Worm (Caenorhabditis elegans) whole organism, L1 larva: ENCODE results near the gene T27A1.3.

Experiments used
- C04F5.9 ChIP-seq: sonication (generic microtip); optimal IDR thresholded peaks from 2 replicates; lab custom pipeline; 2016; ENCODE audit warnings: missing genetic modification characterization, missing compliant biosample characterization
- C16A3.4 ChIP-seq: fragments of 150-350 bp; optimal IDR thresholded peaks from 2 replicates; lab custom pipeline; 2014; ENCODE audit warnings: missing biosample characterization, missing genetic modification characterization
- C34B4.2 ChIP-seq: sonication (generic microtip); optimal IDR thresholded peaks from 2 replicates; lab custom pipeline; 2017; ENCODE audit warnings: mild to moderate bottlenecking, missing genetic modification characterization, missing compliant biosample characterization
- F16B12.6 ChIP-seq: fragments of 150-350 bp; optimal IDR thresholded peaks from 2 replicates; lab custom pipeline; 2014; ENCODE audit warnings: missing biosample characterization, missing genetic modification characterization
- Y116A8C.19 ChIP-seq: sonication (generic microtip); optimal IDR thresholded peaks from 2 replicates; lab custom pipeline; 2016; ENCODE audit warnings: missing compliant biosample characterization, missing genetic modification characterization, borderline replicate concordance
- alr-1 ChIP-seq: fragments of 200-800 bp; sonication (Bioruptor generic); optimal IDR thresholded peaks from 2 replicates; lab custom pipeline; 2018; ENCODE audit warnings: borderline replicate concordance, mild to moderate bottlenecking, missing genetic modification characterization, missing compliant biosample characterization
- blmp-1 ChIP-seq: fragments of 150-350 bp; optimal IDR thresholded peaks from 2 replicates; lab custom pipeline; 2014; ENCODE audit warnings: missing biosample characterization, missing genetic modification characterization
- ceh-63 ChIP-seq: fragments of 200-800 bp; sonication (Bioruptor generic); optimal IDR thresholded peaks from 2 replicates; lab custom pipeline; 2018; ENCODE audit warnings: mild to moderate bottlenecking, missing genetic modification characterization, missing compliant biosample characterization
- ceh-8 ChIP-seq: fragments of 200-800 bp; sonication (Bioruptor generic); optimal IDR thresholded peaks from 2 replicates; lab custom pipeline; 2018; ENCODE audit warnings: mild to moderate bottlenecking, missing genetic modification characterization, moderate library complexity, missing compliant biosample characterization
- ceh-82 ChIP-seq, 3 experiments: fragments of 150-350 bp in 1 of 3; sonication (generic microtip) in 2 of 3; optimal IDR thresholded peaks; 2 replicates each; lab custom pipeline; 2014 to 2017; ENCODE audit warnings: missing biosample characterization in 3 of 3, missing genetic modification characterization in 3 of 3
- dpl-1 ChIP-seq, 3 experiments: fragments of 150-350 bp in 2 of 3; sonication (generic microtip) in 1 of 3; optimal IDR thresholded peaks; 2 replicates each; lab custom pipeline; 2014 to 2017; ENCODE audit warnings: missing biosample characterization in 3 of 3, missing genetic modification characterization in 3 of 3, missing genetic modification reagents in 3 of 3
- efl-1 ChIP-seq, 4 experiments: fragments of 150-350 bp; optimal IDR thresholded peaks in 3 of 4; peaks in 1 of 4; 1 replicate in 1 of 4; 2 replicates in 3 of 4; lab custom pipeline; 2014; ENCODE audit warnings: missing biosample characterization in 2 of 4, missing genetic modification characterization in 2 of 4, missing genetic modification reagents in 2 of 4
- egl-13 ChIP-seq: sonication (generic microtip); optimal IDR thresholded peaks from 2 replicates; lab custom pipeline; 2016; ENCODE audit warnings: missing genotype, missing genetic modification reagents, missing genetic modification characterization, missing compliant biosample characterization
- elt-3 ChIP-seq, 6 experiments: fragments of 150-350 bp in 1 of 6; sonication (generic microtip); optimal IDR thresholded peaks; 2 replicates each; lab custom pipeline; 2017 to 2018; ENCODE audit warnings: missing biosample characterization in 6 of 6, missing genetic modification characterization in 6 of 6, inconsistent platforms in 1 of 6
- ets-5 ChIP-seq: fragments of 200-800 bp; sonication (Bioruptor generic); IDR thresholded peaks from 2 replicates; pipeline ENCODE4 v1.3.6; 2022; ENCODE audit warnings: missing genetic modification characterization, missing compliant biosample characterization
- fkh-10 ChIP-seq: sonication (generic microtip); optimal IDR thresholded peaks from 2 replicates; lab custom pipeline; 2017; ENCODE audit warnings: missing biosample characterization, missing genetic modification reagents, missing genetic modification characterization
- fkh-4 ChIP-seq: sonication (generic microtip); optimal IDR thresholded peaks from 2 replicates; lab custom pipeline; 2016; ENCODE audit warnings: missing compliant biosample characterization, missing genetic modification characterization, borderline replicate concordance
- irx-1 ChIP-seq: sonication (generic microtip); optimal IDR thresholded peaks from 2 replicates; lab custom pipeline; 2016; ENCODE audit warnings: missing genetic modification characterization, missing compliant biosample characterization
- lin-13 ChIP-seq: fragments of 150-350 bp; optimal IDR thresholded peaks from 2 replicates; lab custom pipeline; 2014; ENCODE audit warnings: missing biosample characterization, missing genetic modification reagents, missing genetic modification characterization
- lin-39 ChIP-seq: fragments of 150-350 bp; optimal IDR thresholded peaks from 2 replicates; lab custom pipeline; 2014; ENCODE audit warnings: missing biosample characterization, missing genetic modification reagents, missing genetic modification characterization
- lir-3 ChIP-seq: sonication (generic microtip); optimal IDR thresholded peaks from 2 replicates; lab custom pipeline; 2016; ENCODE audit warnings: mild to moderate bottlenecking, missing genetic modification characterization, moderate library complexity, missing compliant biosample characterization; ENCODE audit not compliant: poor library complexity
- lsy-2 ChIP-seq, 2 experiments: fragments of 150-350 bp; optimal IDR thresholded peaks; 2 replicates each; lab custom pipeline; 2014; ENCODE audit warnings: missing biosample characterization in 2 of 2, missing genetic modification characterization in 2 of 2
- mab-9 ChIP-seq: fragments of 200-800 bp; sonication (Bioruptor generic); IDR thresholded peaks from 2 replicates; pipeline ENCODE4 v1.3.6; 2022; ENCODE audit warnings: missing genetic modification reagents, missing genetic modification characterization, missing compliant biosample characterization
- mdl-1 ChIP-seq, 2 experiments: fragments of 150-350 bp; optimal IDR thresholded peaks; 2 replicates each; lab custom pipeline; 2014 to 2017; ENCODE audit warnings: missing biosample characterization in 2 of 2, missing genetic modification characterization in 2 of 2, inconsistent platforms in 1 of 2
- mef-2 ChIP-seq: fragments of 150-350 bp; optimal IDR thresholded peaks from 2 replicates; lab custom pipeline; 2014; ENCODE audit warnings: missing biosample characterization, missing genetic modification characterization
- mep-1 ChIP-seq: fragments of 150-350 bp; optimal IDR thresholded peaks from 2 replicates; lab custom pipeline; 2014; ENCODE audit warnings: missing biosample characterization, missing genetic modification characterization
- nhr-11 ChIP-seq: fragments of 150-350 bp; optimal IDR thresholded peaks from 2 replicates; lab custom pipeline; 2014; ENCODE audit warnings: missing biosample characterization, missing genetic modification characterization
- nhr-19 ChIP-seq: fragments of 200-800 bp; sonication (Bioruptor generic); conservative IDR thresholded peaks from 2 replicates; pipeline ENCODE4 v1.3.6; 2022; ENCODE audit warnings: missing genetic modification characterization, missing compliant biosample characterization
- nhr-20 ChIP-seq: sonication (generic microtip); optimal IDR thresholded peaks from 2 replicates; lab custom pipeline; 2016; ENCODE audit warnings: mild to moderate bottlenecking, missing genetic modification characterization, missing compliant biosample characterization
- nhr-237 ChIP-seq: fragments of 150-350 bp; optimal IDR thresholded peaks from 2 replicates; lab custom pipeline; 2014; ENCODE audit warnings: missing biosample characterization, missing genetic modification characterization
- nhr-84 ChIP-seq: sonication (generic microtip); optimal IDR thresholded peaks from 2 replicates; lab custom pipeline; 2017; ENCODE audit warnings: missing biosample characterization, missing genetic modification characterization
- nhr-90 ChIP-seq: sonication (generic microtip); optimal IDR thresholded peaks from 2 replicates; lab custom pipeline; 2016; ENCODE audit warnings: mild to moderate bottlenecking, missing genetic modification characterization, missing compliant biosample characterization; ENCODE audit not compliant: poor library complexity
- pag-3 ChIP-seq: sonication (generic microtip); optimal IDR thresholded peaks from 2 replicates; lab custom pipeline; 2017; ENCODE audit warnings: missing genetic modification characterization, mild to moderate bottlenecking, missing compliant biosample characterization, antibody characterized with exemption, borderline replicate concordance; ENCODE audit not compliant: insufficient read depth
- pax-3 ChIP-seq: fragments of 200-800 bp; sonication (Bioruptor generic); optimal IDR thresholded peaks from 2 replicates; lab custom pipeline; 2018; ENCODE audit warnings: mild to moderate bottlenecking, missing genetic modification characterization, moderate library complexity, missing compliant biosample characterization
- pqm-1 ChIP-seq: sonication (generic microtip); optimal IDR thresholded peaks from 3 replicates; lab custom pipeline; 2017; ENCODE audit warnings: missing biosample characterization, missing genetic modification characterization
- skn-1 ChIP-seq: fragments of 150-350 bp; optimal IDR thresholded peaks from 2 replicates; lab custom pipeline; 2014; ENCODE audit warnings: missing biosample characterization, missing genetic modification characterization
- snu-23 ChIP-seq: sonication (generic microtip); optimal IDR thresholded peaks from 2 replicates; lab custom pipeline; 2016; ENCODE audit warnings: missing genetic modification characterization, missing compliant biosample characterization
- sox-4 ChIP-seq: sonication (generic microtip); optimal IDR thresholded peaks from 2 replicates; lab custom pipeline; 2016; ENCODE audit warnings: missing genetic modification characterization, missing compliant biosample characterization
- sptf-1 ChIP-seq: fragments of 150-350 bp; optimal IDR thresholded peaks from 2 replicates; lab custom pipeline; 2014; ENCODE audit warnings: missing biosample characterization, missing genetic modification characterization
- sup-37 ChIP-seq: fragments of 200-800 bp; sonication (Bioruptor generic); optimal IDR thresholded peaks from 2 replicates; lab custom pipeline; 2018; ENCODE audit warnings: mild to moderate bottlenecking, missing genetic modification characterization, missing compliant biosample characterization
- swsn-7 ChIP-seq: sonication (generic microtip); optimal IDR thresholded peaks from 2 replicates; lab custom pipeline; 2016; ENCODE audit warnings: missing genetic modification characterization, missing compliant biosample characterization
- tbx-2 ChIP-seq: sonication (generic microtip); optimal IDR thresholded peaks from 2 replicates; lab custom pipeline; 2016; ENCODE audit warnings: missing genetic modification characterization, missing compliant biosample characterization
- unc-130 ChIP-seq: fragments of 150-350 bp; optimal IDR thresholded peaks from 2 replicates; lab custom pipeline; 2017; ENCODE audit warnings: missing biosample characterization, missing genetic modification characterization, inconsistent platforms
- unc-30 ChIP-seq: sonication (generic microtip); optimal IDR thresholded peaks from 2 replicates; lab custom pipeline; 2017; ENCODE audit warnings: missing biosample characterization, missing genetic modification characterization
- unc-62 ChIP-seq: fragments of 150-350 bp; optimal IDR thresholded peaks from 2 replicates; lab custom pipeline; 2014; ENCODE audit warnings: missing biosample characterization, missing genetic modification reagents, missing genetic modification characterization
- unc-86 ChIP-seq: sonication (generic microtip); optimal IDR thresholded peaks from 2 replicates; lab custom pipeline; 2016; ENCODE audit warnings: missing genetic modification characterization, missing compliant biosample characterization
- unc-98 ChIP-seq: fragments of 200-800 bp; sonication (Bioruptor generic); IDR thresholded peaks from 2 replicates; pipeline ENCODE4 v1.3.6; 2022; ENCODE audit warnings: missing genetic modification characterization, missing compliant biosample characterization
- vab-15 ChIP-seq: sonication (generic microtip); optimal IDR thresholded peaks from 2 replicates; lab custom pipeline; 2017; ENCODE audit warnings: missing genotype, mild to moderate bottlenecking, missing genetic modification characterization, missing compliant biosample characterization
- zag-1 ChIP-seq: fragments of 150-350 bp; optimal IDR thresholded peaks from 2 replicates; lab custom pipeline; 2014; ENCODE audit warnings: missing biosample characterization, missing genetic modification characterization
- zip-4 ChIP-seq: fragments of 200-800 bp; sonication (Bioruptor generic); optimal IDR thresholded peaks from 2 replicates; lab custom pipeline; 2018; ENCODE audit warnings: mild to moderate bottlenecking, missing genetic modification characterization, moderate library complexity, missing compliant biosample characterization
- ztf-11 ChIP-seq, 2 experiments: sonication (generic microtip); optimal IDR thresholded peaks; 2 replicates each; lab custom pipeline; 2016 to 2017; ENCODE audit warnings: missing genetic modification characterization in 2 of 2, missing biosample characterization in 1 of 2, missing compliant biosample characterization in 1 of 2
- ztf-4 ChIP-seq: fragments of 150-350 bp; optimal IDR thresholded peaks from 2 replicates; lab custom pipeline; 2014; ENCODE audit warnings: missing biosample characterization, missing genetic modification characterization

Gene T27A1.3

ce11 chrII:506069-506468 is 29.3 kb upstream of the T27A1.3 start (continued):
- TF ChIP-seq ztf-11 (tag; optimal IDR thresholded peaks at IDR 0.05; lab: Kevin White, UChicago) (peak in 1 of 2 experiments; percentile 36), C16A3.4 (tag; lab: Kevin White, UChicago) (no peak), C04F5.9 (tag; lab: Kevin White, UChicago) (peak; percentile 42), zip-4 (peak; percentile 40), mep-1 (tag; lab: Kevin White, UChicago) (no peak), sptf-1 (no peak), nhr-90 (tag; lab: Kevin White, UChicago) (peak; percentile 84), ets-5 (GFP tag; lab: Robert Waterston, UW) (no peak), vab-15 (tag; lab: Kevin White, UChicago) (no peak), lsy-2 (tag; optimal IDR thresholded peaks at IDR 0.05; lab: Kevin White, UChicago) (peak; percentile 64 to 75), skn-1 (tag; lab: Kevin White, UChicago) (peak; percentile 5), nhr-84 (tag; lab: Kevin White, UChicago) (no peak), pag-3 (tag; lab: Kevin White, UChicago) (no peak), lin-13 (GFP tag; lab: Kevin White, UChicago) (peak; percentile 22), ztf-4 (tag; lab: Kevin White, UChicago) (peak; percentile 19), ceh-82 (tag; optimal IDR thresholded peaks at IDR 0.05; lab: Kevin White, UChicago) (peak; percentile 18 to 68 (median 53)), unc-62 (GFP tag; lab: Kevin White, UChicago) (no peak), lin-39 (tag; lab: Kevin White, UChicago) (peak; percentile 46), nhr-19 (GFP tag; lab: Robert Waterston, UW) (peak; percentile 78), dpl-1 (GFP tag; optimal IDR thresholded peaks at IDR 0.05; lab: Kevin White, UChicago) (peak; percentile 55 to 72 (median 66)), swsn-7 (tag; lab: Kevin White, UChicago) (peak; percentile 70), mdl-1 (tag; optimal IDR thresholded peaks at IDR 0.05; lab: Kevin White, UChicago) (peak in 1 of 2 experiments; percentile 59), fkh-4 (tag; lab: Kevin White, UChicago) (no peak), nhr-11 (tag; lab: Kevin White, UChicago) (peak; percentile 44), mef-2 (tag; lab: Kevin White, UChicago) (no peak), lir-3 (peak; percentile 65), ceh-8 (peak; percentile 46), F16B12.6 (tag; lab: Kevin White, UChicago) (no peak), unc-98 (no peak), alr-1 (tag; lab: Kevin White, UChicago) (no peak), unc-86 (peak; percentile 64), elt-3 (tag; optimal IDR thresholded peaks at IDR 0.05; lab: Kevin White, UChicago) (no peak), efl-1 (optimal IDR thresholded peaks at IDR 0.05; lab: Kevin White, UChicago) (peak; percentile 86 to 91), efl-1 (GFP tag; optimal IDR thresholded peaks at IDR 0.05 in 1 of 2; lab: Kevin White, UChicago) (peak; percentile 62 to 98), pax-3 (peak; percentile 54), sup-37 (GFP tag; lab: Kevin White, UChicago) (peak; percentile 47), sox-4 (tag; lab: Kevin White, UChicago) (peak; percentile 45), pqm-1 (tag; lab: Kevin White, UChicago) (no peak), snu-23 (GFP tag; lab: Kevin White, UChicago) (peak; percentile 79), unc-30 (tag; lab: Kevin White, UChicago) (no peak), nhr-237 (no peak), unc-130 (tag; lab: Kevin White, UChicago) (no peak), fkh-10 (peak; percentile 6), mab-9 (GFP tag; lab: Robert Waterston, UW) (peak; percentile 55; the same call in 1 of the 2 replicates), irx-1 (peak; percentile 53), Y116A8C.19 (no peak), nhr-20 (tag; lab: Kevin White, UChicago) (peak; percentile 76), tbx-2 (tag; lab: Kevin White, UChicago) (peak; percentile 81), egl-13 (tag; lab: Kevin White, UChicago) (peak; percentile 44), blmp-1 (peak; percentile 9), zag-1 (tag; lab: Kevin White, UChicago) (no peak), C34B4.2 (tag; lab: Kevin White, UChicago) (no peak), ceh-63 (GFP tag; lab: Kevin White, UChicago) (no peak)
